Worm (Caenorhabditis elegans) whole organism, L3 larva: ENCODE results near the gene col-17.

Experiments used
- ZK546.5 ChIP-seq: sonication (generic microtip); optimal IDR thresholded peaks from 2 replicates; lab custom pipeline; 2017; ENCODE audit warnings: missing biosample characterization, missing genetic modification characterization
- daf-12 ChIP-seq: fragments of 150-350 bp; optimal IDR thresholded peaks from 2 replicates; lab custom pipeline; 2014; ENCODE audit warnings: missing biosample characterization, missing genetic modification reagents, missing genetic modification characterization
- elt-1 ChIP-seq: fragments of 150-350 bp; optimal IDR thresholded peaks from 2 replicates; lab custom pipeline; 2014; ENCODE audit warnings: missing biosample characterization, missing genetic modification characterization
- elt-2 ChIP-seq: sonication (generic microtip); optimal IDR thresholded peaks from 2 replicates; lab custom pipeline; 2016; ENCODE audit warnings: missing genetic modification reagents, mild to moderate bottlenecking, missing genetic modification characterization, missing compliant biosample characterization
- elt-3 ChIP-seq, 3 experiments: fragments of 150-350 bp in 1 of 3; sonication (generic microtip) in 2 of 3; optimal IDR thresholded peaks; 2 replicates in 2 of 3; 4 replicates in 1 of 3; lab custom pipeline; 2014 to 2017; ENCODE audit warnings: missing biosample characterization in 3 of 3, missing genetic modification characterization in 3 of 3
- fkh-10 ChIP-seq: sonication (generic microtip); optimal IDR thresholded peaks from 2 replicates; lab custom pipeline; 2017; ENCODE audit warnings: missing biosample characterization, missing genetic modification reagents, missing genetic modification characterization
- jun-1 ChIP-seq: fragments of 150-350 bp; optimal IDR thresholded peaks from 2 replicates; lab custom pipeline; 2014; ENCODE audit warnings: missing biosample characterization, missing genetic modification reagents, missing genetic modification characterization
- nhr-11 ChIP-seq: fragments of 150-350 bp; optimal IDR thresholded peaks from 2 replicates; lab custom pipeline; 2014; ENCODE audit warnings: missing biosample characterization, missing genetic modification characterization
- nhr-237 ChIP-seq: fragments of 150-350 bp; optimal IDR thresholded peaks from 2 replicates; lab custom pipeline; 2014; ENCODE audit warnings: missing biosample characterization, missing genetic modification characterization
- skn-1 ChIP-seq: fragments of 150-350 bp; optimal IDR thresholded peaks from 2 replicates; lab custom pipeline; 2014; ENCODE audit warnings: missing biosample characterization, missing genetic modification characterization
- snpc-4 ChIP-seq: fragments of 150-350 bp; optimal IDR thresholded peaks from 2 replicates; lab custom pipeline; 2014; ENCODE audit warnings: missing biosample characterization, missing genetic modification characterization
- unc-62 ChIP-seq: fragments of 150-350 bp; sonication (generic microtip); optimal IDR thresholded peaks from 4 replicates; lab custom pipeline; 2014; ENCODE audit warnings: missing biosample characterization, missing genetic modification reagents, missing genetic modification characterization
- ztf-11 ChIP-seq: fragments of 150-350 bp; optimal IDR thresholded peaks from 2 replicates; lab custom pipeline; 2014; ENCODE audit warnings: missing biosample characterization, missing genetic modification characterization

ce11 chrII:4905331-4905730 lies 38.0 kb upstream of the col-17 start:
- TF ChIP-seq elt-3 (tag; optimal IDR thresholded peaks at IDR 0.05; lab: Kevin White, UChicago): no peak
- TF ChIP-seq fkh-10 (GFP tag; lab: Kevin White, UChicago): no peak
- TF ChIP-seq elt-1 (tag; lab: Kevin White, UChicago): no peak
- no peak for TF ChIP-seq skn-1 (tag; lab: Kevin White, UChicago)
- TF ChIP-seq nhr-11 (tag; lab: Kevin White, UChicago): no peak
- no peak for TF ChIP-seq unc-62 (GFP tag; lab: Kevin White, UChicago)
- TF ChIP-seq daf-12 (tag; lab: Kevin White, UChicago): no peak
- TF ChIP-seq jun-1 (tag; lab: Kevin White, UChicago): no peak
- no peak for TF ChIP-seq ZK546.5
- no peak for TF ChIP-seq nhr-237 (tag; lab: Kevin White, UChicago)
- TF ChIP-seq elt-2 (tag; lab: Kevin White, UChicago): no peak
- no peak for TF ChIP-seq snpc-4
- TF ChIP-seq ztf-11 (tag; lab: Kevin White, UChicago): no peak
